Worm (Caenorhabditis elegans): Measurements from ENCODE around the gene R144.11.
A peak's percentile ranks its signal among the peaks of the same experiment; 100 is the strongest.

The R144.11 gene

DNA sequence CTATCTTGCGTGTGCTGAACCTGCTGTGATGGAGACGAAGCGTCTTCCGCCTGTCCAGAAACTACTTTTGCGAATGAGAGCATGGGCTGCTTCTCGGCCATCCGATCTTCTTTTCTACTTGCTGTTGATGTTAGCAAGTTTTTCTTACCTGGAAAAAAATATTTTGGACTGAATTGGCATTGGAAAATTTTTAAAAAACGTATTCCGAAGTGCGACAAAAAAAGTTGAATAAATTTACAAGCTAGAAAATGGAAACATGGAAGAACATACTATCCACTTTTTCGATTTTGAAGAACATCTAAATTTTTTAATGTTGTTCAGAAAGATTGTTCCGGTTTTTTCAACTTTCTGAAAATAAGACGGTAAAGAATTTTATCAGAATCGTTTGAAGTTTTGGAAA is 8.9 kb upstream of the R144.11 start, which contains the start of gene larp-1:
TSS of gene larp-1 (minus strand) at position 101 of the 400 bp plus-strand sequence.
- TF ChIP-seq nhr-12 (tag; optimal IDR thresholded peaks at IDR 0.05) (no peak), sea-2 (GFP tag; optimal IDR thresholded peaks at IDR 0.05) (no peak), nhr-11 (tag; optimal IDR thresholded peaks at IDR 0.05) (no peak)

ce11 chrIII:5013915-5014346 is 5.3 kb upstream of the R144.11 start:
- TF ChIP-seq pha-4 (tag; optimal IDR thresholded peaks at IDR 0.05) (peak; percentile 87), nhr-25 (tag; optimal IDR thresholded peaks at IDR 0.05) (peak; percentile 91), nhr-28 (tag; optimal IDR thresholded peaks at IDR 0.05) (no peak), nhr-77 (tag; optimal IDR thresholded peaks at IDR 0.05) (no peak), ZK546.5 (tag; optimal IDR thresholded peaks at IDR 0.05) (no peak), elt-2 (tag; optimal IDR thresholded peaks at IDR 0.05) (peak; percentile 66), daf-12 (tag; optimal IDR thresholded peaks at IDR 0.05) (no peak), eor-1 (tag; optimal IDR thresholded peaks at IDR 0.05) (no peak), hmg-11 (tag; optimal IDR thresholded peaks at IDR 0.05) (peak; percentile 93), skn-1 (tag; optimal IDR thresholded peaks at IDR 0.05) (peak; percentile 38), lin-39 (tag; optimal IDR thresholded peaks at IDR 0.05) (peak; percentile 95), nhr-43 (tag; optimal IDR thresholded peaks at IDR 0.05; ENCODE audit: poor library complexity, severe bottlenecking) (no peak), fos-1 (tag; optimal IDR thresholded peaks at IDR 0.05) (peak; percentile 15), aly-2 (tag; optimal IDR thresholded peaks at IDR 0.05) (no peak), elt-1 (tag; optimal IDR thresholded peaks at IDR 0.05) (peak; percentile 63), sea-2 (GFP tag; optimal IDR thresholded peaks at IDR 0.05) (no peak), ztf-4 (tag; optimal IDR thresholded peaks at IDR 0.05) (peak; percentile 66), unc-62 (GFP tag; optimal IDR thresholded peaks at IDR 0.05) (peak; percentile 51), R02D3.7 (tag; optimal IDR thresholded peaks at IDR 0.05) (peak; percentile 55), unc-39 (tag; optimal IDR thresholded peaks at IDR 0.05) (no peak), ztf-11 (tag; optimal IDR thresholded peaks at IDR 0.05) (no peak), jun-1 (tag; optimal IDR thresholded peaks at IDR 0.05) (peak; percentile 90), egl-27 (tag; optimal IDR thresholded peaks at IDR 0.05) (peak; percentile 64), mml-1 (tag; optimal IDR thresholded peaks at IDR 0.05) (no peak), snpc-4 (tag; optimal IDR thresholded peaks at IDR 0.05) (peak; percentile 74), pqm-1 (tag; optimal IDR thresholded peaks at IDR 0.05) (peak; percentile 38), nhr-12 (tag; optimal IDR thresholded peaks at IDR 0.05) (no peak), ceh-82 (tag; optimal IDR thresholded peaks at IDR 0.05) (no peak), lin-15B (tag; optimal IDR thresholded peaks at IDR 0.05) (peak; percentile 73), zag-1 (tag; optimal IDR thresholded peaks at IDR 0.05) (no peak), egl-5 (tag; optimal IDR thresholded peaks at IDR 0.05) (peak; percentile 26), lsy-12 (tag; optimal IDR thresholded peaks at IDR 0.05) (peak; percentile 76), ama-1 (optimal IDR thresholded peaks at IDR 0.05) (peak; percentile 44), ceh-28 (tag; optimal IDR thresholded peaks at IDR 0.05) (peak; percentile 75), nfya-1 (tag; optimal IDR thresholded peaks at IDR 0.05; ENCODE audit: insufficient read depth) (peak; percentile 91), ceh-9 (tag; optimal IDR thresholded peaks at IDR 0.05) (no peak), fkh-2 (tag; optimal IDR thresholded peaks at IDR 0.05) (no peak), nhr-237 (tag; optimal IDR thresholded peaks at IDR 0.05) (no peak), elt-3 (tag; optimal IDR thresholded peaks at IDR 0.05) (no peak), nhr-76 (tag; optimal IDR thresholded peaks at IDR 0.05) (no peak), ceh-16 (tag; optimal IDR thresholded peaks at IDR 0.05) (peak; percentile 12), fkh-10 (GFP tag; optimal IDR thresholded peaks at IDR 0.05) (peak; percentile 12), nhr-11 (tag; optimal IDR thresholded peaks at IDR 0.05) (peak; percentile 89), mdl-1 (tag; optimal IDR thresholded peaks at IDR 0.05) (peak; percentile 41), nhr-67 (tag; optimal IDR thresholded peaks at IDR 0.05) (no peak), tbx-2 (tag; optimal IDR thresholded peaks at IDR 0.05) (peak; percentile 76), nhr-23 (tag; optimal IDR thresholded peaks at IDR 0.05) (peak; percentile 83)
